Worm (Caenorhabditis elegans): ENCODE measurements around the gene F26F12.5.

F26F12.5 gene

ce11 chrV:5842507-5843144, 22.4 kb downstream of the F26F12.5 start:
- no peak for TF ChIP-seq ceh-19 (GFP tag; optimal IDR thresholded peaks at IDR 0.05)
- TF ChIP-seq hlh-6 (tag; optimal IDR thresholded peaks at IDR 0.05): no peak
- no peak for TF ChIP-seq pax-1 (tag; optimal IDR thresholded peaks at IDR 0.05)
- no peak for TF ChIP-seq K02D7.2 (tag; optimal IDR thresholded peaks at IDR 0.05)

ce11 chrV:5840939-5841338, 24.0 kb downstream of the F26F12.5 start:
- TF ChIP-seq npax-4 (tag; optimal IDR thresholded peaks at IDR 0.05): no peak
- TF ChIP-seq ets-4 (tag; optimal IDR thresholded peaks at IDR 0.05): no peak
- no peak for TF ChIP-seq hlh-13 (GFP tag; optimal IDR thresholded peaks at IDR 0.05)
- no peak for TF ChIP-seq ceh-2 (tag; optimal IDR thresholded peaks at IDR 0.05)
- TF ChIP-seq unc-3 (GFP tag; conservative IDR thresholded peaks at IDR 0.05): no peak
- no peak for TF ChIP-seq unc-3 (tag; optimal IDR thresholded peaks at IDR 0.05)
- no peak for TF ChIP-seq eyg-1 (tag; optimal IDR thresholded peaks at IDR 0.05)

ce11 chrV:5838576-5839366, 26.2 kb downstream of the F26F12.5 start, which contains the start of gene F26F12.2:
TSS of gene F26F12.2 (minus strand) at chrV:5838613.
- no peak for TF ChIP-seq npax-4 (tag; optimal IDR thresholded peaks at IDR 0.05)
- no peak for TF ChIP-seq ceh-45 (GFP tag; IDR thresholded peaks at IDR 0.05)
- TF ChIP-seq ztf-16 (tag; optimal IDR thresholded peaks at IDR 0.05): no peak
- TF ChIP-seq ceh-14 (tag; optimal IDR thresholded peaks at IDR 0.05): no peak
- TF ChIP-seq pax-1 (tag; optimal IDR thresholded peaks at IDR 0.05): no peak
- TF ChIP-seq hlh-13 (GFP tag; optimal IDR thresholded peaks at IDR 0.05): no peak
- TF ChIP-seq pqm-1 (tag; optimal IDR thresholded peaks at IDR 0.05): no peak
- TF ChIP-seq rnt-1 (tag; optimal IDR thresholded peaks at IDR 0.05): no peak
- no peak for TF ChIP-seq dmd-4 (tag; optimal IDR thresholded peaks at IDR 0.05; ENCODE audit: borderline replicate concordance)
- TF ChIP-seq pha-4 (tag; optimal IDR thresholded peaks at IDR 0.05): no peak
- TF ChIP-seq madf-2 (tag; optimal IDR thresholded peaks at IDR 0.05): no peak
- no peak for TF ChIP-seq hlh-6 (tag; optimal IDR thresholded peaks at IDR 0.05)
- no peak for TF ChIP-seq ceh-24 (tag; optimal IDR thresholded peaks at IDR 0.05)

DNA sequence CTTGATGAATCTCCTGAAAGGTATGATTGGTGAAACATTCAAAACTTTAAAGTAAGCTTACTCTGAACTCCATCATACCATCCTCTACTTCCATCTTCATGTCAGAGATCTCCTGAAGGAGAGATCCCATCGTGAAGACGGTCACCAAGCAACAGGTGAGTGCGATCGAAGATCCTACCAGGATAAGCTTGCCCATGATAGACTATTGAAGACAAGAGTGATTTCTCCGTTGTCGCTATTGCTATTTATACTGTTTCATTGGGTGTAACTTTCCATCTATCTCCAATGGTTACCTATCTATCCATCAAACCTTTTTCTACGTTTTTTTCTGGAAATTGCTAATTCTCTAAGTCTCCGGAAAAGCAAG, 28.4 kb downstream of the F26F12.5 start, which contains the start of gene col-140:
col-140 (minus strand) TSS at position 219 of the 367 bp plus-strand sequence.
- TF ChIP-seq hlh-30 (tag; optimal IDR thresholded peaks at IDR 0.05; ENCODE audit: insufficient read depth) (no peak), ceh-6 (GFP tag; optimal IDR thresholded peaks at IDR 0.05) (no peak), madf-2 (tag; optimal IDR thresholded peaks at IDR 0.05) (no peak), ceh-34 (tag; optimal IDR thresholded peaks at IDR 0.05) (no peak), unc-55 (GFP tag; optimal IDR thresholded peaks at IDR 0.05) (no peak), hlh-13 (GFP tag; optimal IDR thresholded peaks at IDR 0.05) (no peak), ceh-31 (tag; optimal IDR thresholded peaks at IDR 0.05) (no peak), lin-11 (tag; optimal IDR thresholded peaks at IDR 0.05) (no peak), rnt-1 (tag; optimal IDR thresholded peaks at IDR 0.05) (no peak), unc-3 (GFP tag; conservative IDR thresholded peaks at IDR 0.05) (no peak), unc-3 (tag; optimal IDR thresholded peaks at IDR 0.05) (no peak), tbx-2 (tag; optimal IDR thresholded peaks at IDR 0.05) (no peak), che-1 (tag; optimal IDR thresholded peaks at IDR 0.05) (no peak), pros-1 (tag; optimal IDR thresholded peaks at IDR 0.05) (no peak), fkh-6 (tag; optimal IDR thresholded peaks at IDR 0.05) (no peak), ceh-14 (tag; optimal IDR thresholded peaks at IDR 0.05) (no peak), gmeb-2 (tag; optimal IDR thresholded peaks at IDR 0.05) (no peak), sdc-2 (tag; optimal IDR thresholded peaks at IDR 0.05) (no peak)

Data from whole organism, late embryonic.